Fruit fly (Drosophila melanogaster): ENCODE data around the gene spn-A.

spn-A gene

DNA sequence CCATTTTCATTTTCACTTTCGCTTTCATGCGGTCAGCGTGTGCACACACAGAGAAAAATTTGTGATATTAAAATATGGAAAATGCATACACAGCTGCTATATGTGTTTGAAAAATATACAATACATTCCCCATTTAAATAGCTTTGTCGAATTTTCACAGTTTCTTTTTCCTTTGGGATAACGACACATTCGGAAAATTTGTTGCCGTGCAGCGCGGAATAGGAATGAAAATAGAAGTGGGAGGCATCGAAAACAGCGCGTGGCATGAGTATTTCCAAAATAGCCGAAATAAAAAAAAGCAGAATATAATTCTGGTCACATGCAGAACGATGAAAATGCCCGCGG lies 36.8 kb upstream of the spn-A start (continued):
- peak; percentile 60 for TF ChIP-seq CG5953 (GFP tag; IDR thresholded peaks at IDR 0.05)
- peak; percentile 29 for TF ChIP-seq da (GFP tag; optimal IDR thresholded peaks at IDR 0.05)
- TF ChIP-seq Max (GFP tag; optimal IDR thresholded peaks at IDR 0.05) = peak; percentile 73
- TF ChIP-seq crp (GFP tag; optimal IDR thresholded peaks at IDR 0.05) = peak in 1 of 2 experiments; percentile 44
- peak; percentile 7 for TF ChIP-seq CG10431 (GFP tag; optimal IDR thresholded peaks at IDR 0.05)
- peak; percentile 89 for TF ChIP-seq CG17359 (tag; optimal IDR thresholded peaks at IDR 0.05)
- peak; percentile 81 for TF ChIP-seq Oli (tag; optimal IDR thresholded peaks at IDR 0.05)
- peak; percentile 91 for TF ChIP-seq row (GFP tag; IDR thresholded peaks at IDR 0.05)
- 0 out of 2 replicates have a peak, but pooled peaks have one; percentile 58 for TF ChIP-seq CG8765 (GFP tag; IDR thresholded peaks at IDR 0.05)
- TF ChIP-seq trh (GFP tag; optimal IDR thresholded peaks at IDR 0.05) = peak; percentile 3
- peak; percentile 74 for TF ChIP-seq Myb (GFP tag; optimal IDR thresholded peaks at IDR 0.05)
- peak; percentile 80 to 86 for TF ChIP-seq chif (GFP tag; optimal IDR thresholded peaks at IDR 0.05)
- peak; percentile 88 for TF ChIP-seq Awh (GFP tag; IDR thresholded peaks at IDR 0.05)
- peak; percentile 63 for TF ChIP-seq CG10274 (GFP tag; optimal IDR thresholded peaks at IDR 0.05)
- TF ChIP-seq CG17612 (GFP tag; IDR thresholded peaks at IDR 0.05) = peak; percentile 76
- peak; percentile 73; the same call in 1 of the 3 replicates for TF ChIP-seq CG2199 (GFP tag; IDR thresholded peaks at IDR 0.05)
- no peak for TF ChIP-seq insv (GFP tag; optimal IDR thresholded peaks at IDR 0.05)
- TF ChIP-seq sd (tag; optimal IDR thresholded peaks at IDR 0.05) = peak; percentile 87
- TF ChIP-seq Mes4 (GFP tag; optimal IDR thresholded peaks at IDR 0.05) = peak; percentile 74
- peak; percentile 63 for TF ChIP-seq CG14965 (GFP tag; optimal IDR thresholded peaks at IDR 0.05; ENCODE audit: borderline replicate concordance)
- TF ChIP-seq CG6791 (GFP tag; IDR thresholded peaks at IDR 0.05; ENCODE audit: partially characterized antibody) = no peak
- no peak for TF ChIP-seq ato (GFP tag; IDR thresholded peaks at IDR 0.05; ENCODE audit: partially characterized antibody)
- TF ChIP-seq CG18476 (GFP tag; optimal IDR thresholded peaks at IDR 0.05) = peak; percentile 79
- peak; percentile 72 for TF ChIP-seq Abd-B (GFP tag; optimal IDR thresholded peaks at IDR 0.05)
- peak; percentile 89 for TF ChIP-seq seq (GFP tag; IDR thresholded peaks at IDR 0.05)
- TF ChIP-seq hkb (optimal IDR thresholded peaks at IDR 0.05) = no peak
- peak; percentile 92 for TF ChIP-seq hkb (GFP tag; IDR thresholded peaks at IDR 0.05)
- peak; percentile 76 for TF ChIP-seq CG3838 (GFP tag; optimal IDR thresholded peaks at IDR 0.05)
- peak; percentile 63; the same call in 1 of the 2 replicates for TF ChIP-seq Nf-YA (GFP tag; IDR thresholded peaks at IDR 0.05)
- peak; percentile 81 for TF ChIP-seq schlank (tag; optimal IDR thresholded peaks at IDR 0.05)
- TF ChIP-seq CG6272 (GFP tag; IDR thresholded peaks at IDR 0.05) = peak; percentile 74
- TF ChIP-seq CG2116 (GFP tag; optimal IDR thresholded peaks at IDR 0.05) = peak; percentile 37
- peak; percentile 79 for TF ChIP-seq CG2875 (GFP tag; optimal IDR thresholded peaks at IDR 0.05)
- no peak for TF ChIP-seq CG7963 (GFP tag; IDR thresholded peaks at IDR 0.05; ENCODE audit: partially characterized antibody)
- peak; percentile 84 for TF ChIP-seq CG17385 (GFP tag; optimal IDR thresholded peaks at IDR 0.05)
- TF ChIP-seq CG11398 (GFP tag; optimal IDR thresholded peaks at IDR 0.05) = peak; percentile 73
- no peak for TF ChIP-seq Dip2 (GFP tag; IDR thresholded peaks at IDR 0.05)
- TF ChIP-seq dati (GFP tag; IDR thresholded peaks at IDR 0.05) = peak; percentile 54; the same call in 1 of the 2 replicates
- 0 out of 4 replicates have a peak, but pooled peaks have one; percentile 47 for TF ChIP-seq chinmo (GFP tag; IDR thresholded peaks at IDR 0.05; ENCODE audit: partially characterized antibody)
- TF ChIP-seq br (optimal IDR thresholded peaks at IDR 0.05) = no peak
- peak; percentile 95 for TF ChIP-seq vvl (GFP tag; IDR thresholded peaks at IDR 0.05)
- TF ChIP-seq p53 (GFP tag; optimal IDR thresholded peaks at IDR 0.05) = peak; percentile 26
- peak; percentile 73 for TF ChIP-seq CG13296 (GFP tag; optimal IDR thresholded peaks at IDR 0.05)
- TF ChIP-seq CG11504 (tag; optimal IDR thresholded peaks at IDR 0.05) = peak; percentile 86
- TF ChIP-seq CG10959 (GFP tag; IDR thresholded peaks at IDR 0.05) = peak; percentile 81
- TF ChIP-seq CG31441 (GFP tag; IDR thresholded peaks at IDR 0.05) = peak; percentile 77
- peak; percentile 91 for TF ChIP-seq Rfx (GFP tag; IDR thresholded peaks at IDR 0.05)
- TF ChIP-seq CG30403 (GFP tag; optimal IDR thresholded peaks at IDR 0.05) = peak; percentile 90
- peak; percentile 85 for TF ChIP-seq CG9215 (GFP tag; IDR thresholded peaks at IDR 0.05)
- peak; percentile 69 for TF ChIP-seq CG6854 (GFP tag; optimal IDR thresholded peaks at IDR 0.05)
- peak; percentile 85 for TF ChIP-seq CG2889 (GFP tag; IDR thresholded peaks at IDR 0.05)
- TF ChIP-seq CG31365 (tag; optimal IDR thresholded peaks at IDR 0.05) = peak; percentile 51
